Fruit fly (Drosophila melanogaster): ENCODE data around the gene to.

The to gene

DNA sequence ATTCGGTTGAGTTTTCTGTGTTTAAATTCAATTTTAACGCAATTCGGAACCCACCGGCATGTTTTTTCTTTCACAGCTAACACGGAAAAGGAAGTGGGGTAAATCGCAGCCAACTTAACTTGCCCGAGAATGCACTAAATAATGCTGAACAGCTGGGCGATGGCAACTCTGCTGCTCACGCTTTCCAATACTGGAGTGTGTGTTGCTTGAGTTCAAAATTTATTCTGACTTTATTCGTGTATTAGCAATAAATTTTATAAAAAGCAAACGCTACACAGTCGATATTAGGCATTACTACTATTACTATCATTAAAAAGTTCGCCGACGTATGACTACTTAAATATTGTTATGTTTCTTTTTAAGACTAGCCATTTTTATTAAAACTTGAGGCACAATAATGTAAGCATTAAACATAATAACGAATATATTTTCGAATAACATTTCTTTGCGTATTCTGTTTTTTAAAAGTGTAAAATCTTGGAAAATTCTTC is 7.4 kb downstream of the to start, which contains the start of the genes RpS27 and Nup37 (continued):
- TF ChIP-seq Mrtf (GFP tag; IDR thresholded peaks at IDR 0.05) (peak; percentile 96), CG7556 (GFP tag; optimal IDR thresholded peaks at IDR 0.05) (peak; percentile 93), CG10321 (GFP tag; IDR thresholded peaks at IDR 0.05) (peak; percentile 84), pros (GFP tag; optimal IDR thresholded peaks at IDR 0.05) (peak; percentile 73), en (GFP tag; optimal IDR thresholded peaks at IDR 0.05) (peak; percentile 98), CG13123 (GFP tag; optimal IDR thresholded peaks at IDR 0.05) (peak; percentile 100), nau (GFP tag; optimal IDR thresholded peaks at IDR 0.05) (peak; percentile 98), CG11247 (GFP tag; IDR thresholded peaks at IDR 0.05) (peak; percentile 99), CG15601 (tag; optimal IDR thresholded peaks at IDR 0.05) (peak; percentile 94), CG16813 (GFP tag; IDR thresholded peaks at IDR 0.05; ENCODE audit: partially characterized antibody) (peak; percentile 48; the same call in 2 of the 3 replicates), sens (GFP tag) (peak; percentile 99), CG5953 (GFP tag; IDR thresholded peaks at IDR 0.05) (peak; percentile 96), ac (GFP tag; optimal IDR thresholded peaks at IDR 0.05) (peak; percentile 99), CG8359 (GFP tag; optimal IDR thresholded peaks at IDR 0.05; ENCODE audit: borderline replicate concordance) (peak; percentile 94), scrt (GFP tag; optimal IDR thresholded peaks at IDR 0.05) (peak; percentile 96), eyg (GFP tag; optimal IDR thresholded peaks at IDR 0.05) (peak; percentile 99), Nf-YC (tag; optimal IDR thresholded peaks at IDR 0.05) (peak; percentile 88), CG5180 (GFP tag; optimal IDR thresholded peaks at IDR 0.05) (peak; percentile 91), Spps (tag; optimal IDR thresholded peaks at IDR 0.05) (peak; percentile 82), NK7.1 (GFP tag; optimal IDR thresholded peaks at IDR 0.05) (peak; percentile 99), Dfd (GFP tag; optimal IDR thresholded peaks at IDR 0.05) (no peak), Hmr (GFP tag; optimal IDR thresholded peaks at IDR 0.05) (peak; percentile 99), CoRest (tag; optimal IDR thresholded peaks at IDR 0.05) (peak; percentile 95), MTF-1 (GFP tag; optimal IDR thresholded peaks at IDR 0.05; ENCODE audit: borderline replicate concordance) (peak; percentile 99), HmgD (GFP tag; optimal IDR thresholded peaks at IDR 0.05) (peak; percentile 99), insv (GFP tag; optimal IDR thresholded peaks at IDR 0.05) (peak in 1 of 2 experiments; percentile 87), B-H2 (GFP tag; optimal IDR thresholded peaks at IDR 0.05) (peak; percentile 100), CG6654 (GFP tag; optimal IDR thresholded peaks at IDR 0.05) (peak; percentile 94), CG1792 (GFP tag; optimal IDR thresholded peaks at IDR 0.05) (peak; percentile 98), mld (GFP tag; IDR thresholded peaks at IDR 0.05; ENCODE audit: partially characterized antibody) (no peak), NFAT (GFP tag; IDR thresholded peaks at IDR 0.05) (peak; percentile 99), CG9876 (GFP tag; optimal IDR thresholded peaks at IDR 0.05) (peak; percentile 99), gcm (GFP tag; optimal IDR thresholded peaks at IDR 0.05) (peak; percentile 95), cato (GFP tag; optimal IDR thresholded peaks at IDR 0.05; ENCODE audit: borderline replicate concordance) (peak; percentile 96), az2 (GFP tag; optimal IDR thresholded peaks at IDR 0.05) (peak; percentile 95), mirr (GFP tag; optimal IDR thresholded peaks at IDR 0.05) (peak; percentile 100), CG32772 (GFP tag; IDR thresholded peaks at IDR 0.05) (peak; percentile 96), H15 (GFP tag; IDR thresholded peaks at IDR 0.05) (peak; percentile 97), sisA (GFP tag; IDR thresholded peaks at IDR 0.05) (peak; percentile 95), CG4617 (GFP tag; optimal IDR thresholded peaks at IDR 0.05; ENCODE audit: borderline replicate concordance) (peak; percentile 99), dmrt11E (tag; optimal IDR thresholded peaks at IDR 0.05) (peak; percentile 94), CG8089 (GFP tag; optimal IDR thresholded peaks at IDR 0.05) (peak; percentile 99), Ravus (GFP tag; IDR thresholded peaks at IDR 0.05) (peak; percentile 72), CG12659 (GFP tag; optimal IDR thresholded peaks at IDR 0.05) (peak; percentile 99), Xrp1 (GFP tag; IDR thresholded peaks at IDR 0.05) (peak; percentile 62), Atf-2 (GFP tag; optimal IDR thresholded peaks at IDR 0.05) (peak; percentile 97), CG9797 (GFP tag; optimal IDR thresholded peaks at IDR 0.05) (peak; percentile 96), chinmo (GFP tag; IDR thresholded peaks at IDR 0.05; ENCODE audit: partially characterized antibody) (no peak), Kr (GFP tag; optimal IDR thresholded peaks at IDR 0.05) (peak; percentile 97), Meics (GFP tag; optimal IDR thresholded peaks at IDR 0.05) (peak; percentile 99)

All from whole organism, embryonic.